Worm (Caenorhabditis elegans) whole organism, young adult: ENCODE data around the gene pgp-8.

ENCODE experiments used
- B0019.2 ChIP-seq: fragments of 200-800 bp; sonication (Bioruptor generic); conservative IDR thresholded peaks from 2 replicates; pipeline ENCODE4 v1.3.6; 2022; ENCODE audit warnings: missing genetic modification reagents, missing genetic modification characterization, missing compliant biosample characterization
- B0035.1 ChIP-seq: sonication (generic microtip); optimal IDR thresholded peaks from 2 replicates; lab custom pipeline; 2016; ENCODE audit warnings: missing genetic modification characterization, mild to moderate bottlenecking, missing compliant biosample characterization, missing genotype, missing genetic modification reagents
- C06A6.2 ChIP-seq: fragments of 200-800 bp; sonication (Bioruptor generic); conservative IDR thresholded peaks from 2 replicates; pipeline ENCODE4 v1.3.6; 2022; ENCODE audit warnings: missing genetic modification characterization, missing compliant biosample characterization
- F39B2.1 ChIP-seq: fragments of 200-800 bp; sonication (Bioruptor generic); IDR thresholded peaks from 2 replicates; pipeline ENCODE4 v1.3.6; 2022; ENCODE audit warnings: missing genetic modification reagents, missing genetic modification characterization, missing compliant biosample characterization
- cebp-2 ChIP-seq: fragments of 200-800 bp; sonication (Bioruptor generic); IDR thresholded peaks from 2 replicates; pipeline ENCODE4 v1.3.6; 2022; ENCODE audit warnings: missing genetic modification characterization, missing compliant biosample characterization
- hmg-20 ChIP-seq: fragments of 200-800 bp; sonication (Bioruptor generic); IDR thresholded peaks from 2 replicates; pipeline ENCODE4 v1.3.6; 2022; ENCODE audit warnings: missing genetic modification reagents, missing genetic modification characterization, missing compliant biosample characterization
- nhr-90 ChIP-seq: sonication (generic microtip); optimal IDR thresholded peaks from 2 replicates; lab custom pipeline; 2016; ENCODE audit warnings: missing genotype, mild to moderate bottlenecking, missing genetic modification characterization, missing compliant biosample characterization
- rpc-1 ChIP-seq, 2 experiments: fragments of 150-350 bp in 1 of 2; sonication (generic microtip) in 1 of 2; optimal IDR thresholded peaks; 2 replicates each; lab custom pipeline; 2014 to 2018; ENCODE audit warnings: missing biosample characterization in 1 of 2, missing genetic modification characterization in 1 of 2, missing genetic modification reagents in 1 of 2, missing genotype in 1 of 2
- snpc-4 ChIP-seq, 5 experiments: fragments of 150-350 bp in 1 of 5; sonication (generic microtip) in 4 of 5; optimal IDR thresholded peaks; 2 replicates each; lab custom pipeline; 2014 to 2018; ENCODE audit warnings: missing genetic modification characterization in 5 of 5, missing biosample characterization in 3 of 5, antibody characterized with exemption in 2 of 5, mild to moderate bottlenecking in 2 of 5, missing compliant biosample characterization in 2 of 5, missing genotype in 2 of 5, moderate library complexity in 2 of 5, missing genetic modification reagents in 1 of 5
- tlf-1 ChIP-seq: fragments of 200-800 bp; sonication (Bioruptor generic); optimal IDR thresholded peaks from 2 replicates; lab custom pipeline; 2018; ENCODE audit warnings: mild to moderate bottlenecking, missing genetic modification characterization, missing compliant biosample characterization

- no peak for TF ChIP-seq snpc-4 (GFP tag; optimal IDR thresholded peaks at IDR 0.05; lab: Kevin White, UChicago)
- no peak for TF ChIP-seq snpc-4 (tag; optimal IDR thresholded peaks at IDR 0.05; lab: Kevin White, UChicago)
- TF ChIP-seq C06A6.2 = no peak
- TF ChIP-seq B0019.2 = no peak
- no peak for TF ChIP-seq B0035.1
- TF ChIP-seq cebp-2 = no peak
- TF ChIP-seq hmg-20 (GFP tag; lab: Robert Waterston, UW) = no peak
- TF ChIP-seq nhr-90 = no peak
- no peak for TF ChIP-seq rpc-1 (optimal IDR thresholded peaks at IDR 0.05; lab: Kevin White, UChicago)
- no peak for TF ChIP-seq rpc-1 (tag; optimal IDR thresholded peaks at IDR 0.05; lab: Kevin White, UChicago)
- TF ChIP-seq F39B2.1 = no peak
- no peak for TF ChIP-seq tlf-1
These were observed 43.2 kb upstream of the pgp-8 start for ce11 chrX:10907418-10907817.
